Worm (Caenorhabditis elegans): ENCODE data around the gene C36E8.4.

C36E8.4 gene

DNA sequence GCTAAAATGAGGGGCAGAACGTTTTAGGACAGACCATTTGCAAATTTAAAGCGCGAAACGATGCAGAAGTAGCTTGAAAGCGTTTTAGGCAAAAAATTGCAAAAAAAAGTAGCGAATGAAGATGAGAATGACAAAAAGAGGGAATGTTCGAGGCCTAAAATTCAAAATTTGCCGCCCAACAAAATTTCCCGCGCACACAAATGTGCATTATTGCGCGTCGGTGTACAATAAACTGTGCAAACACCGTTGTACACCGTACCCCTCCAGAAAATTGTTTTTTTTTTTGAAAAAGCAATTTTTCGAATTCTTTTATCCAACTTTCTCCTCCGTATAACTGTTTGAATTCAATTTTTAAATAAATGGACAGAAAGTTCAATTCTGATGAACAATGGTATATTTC lies 7.7 kb downstream of the C36E8.4 start, which contains the start of gene snpc-3.4:
Gene snpc-3.4 (plus strand): TSS at position 237 of the 400 bp plus-strand sequence.
- TF ChIP-seq nhr-25 (tag; optimal IDR thresholded peaks at IDR 0.05) (peak; percentile 68), hmg-11 (tag; optimal IDR thresholded peaks at IDR 0.05) (peak; percentile 41), nhr-237 (tag; optimal IDR thresholded peaks at IDR 0.05) (no peak), nhr-23 (tag; optimal IDR thresholded peaks at IDR 0.05) (peak; percentile 57), skn-1 (tag; optimal IDR thresholded peaks at IDR 0.05) (peak; percentile 42), pha-4 (tag; optimal IDR thresholded peaks at IDR 0.05) (peak; percentile 89), lin-39 (tag; optimal IDR thresholded peaks at IDR 0.05) (peak; percentile 74), snpc-4 (tag; optimal IDR thresholded peaks at IDR 0.05) (peak; percentile 53), nhr-43 (tag; optimal IDR thresholded peaks at IDR 0.05; ENCODE audit: poor library complexity, severe bottlenecking) (peak; percentile 16), nfya-1 (tag; optimal IDR thresholded peaks at IDR 0.05; ENCODE audit: insufficient read depth) (peak; percentile 92), ceh-28 (tag; optimal IDR thresholded peaks at IDR 0.05) (no peak), mdl-1 (tag; optimal IDR thresholded peaks at IDR 0.05) (no peak), lin-15B (tag; optimal IDR thresholded peaks at IDR 0.05) (peak; percentile 76)

DNA sequence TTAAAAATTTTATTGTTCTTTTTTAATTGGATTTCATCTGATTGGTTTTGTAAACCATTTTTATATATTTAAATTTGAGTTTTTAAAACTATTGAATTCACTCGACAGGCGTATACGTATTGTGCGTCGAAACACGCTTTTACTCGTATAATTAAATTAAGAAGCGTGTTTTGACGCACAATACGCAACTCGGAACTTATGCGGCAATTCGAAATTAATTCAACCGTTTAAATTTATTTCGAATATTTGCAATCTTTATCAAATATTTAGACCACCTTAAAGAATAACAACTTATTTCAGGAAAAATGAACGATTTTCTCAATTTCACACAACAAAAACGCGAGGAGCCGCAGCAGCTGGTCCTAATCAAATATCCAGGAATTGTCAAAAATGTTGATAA lies 9.7 kb downstream of the C36E8.4 start, which contains the start of gene tftc-5:
Gene tftc-5 (plus strand): TSS at position 301 of the 400 bp plus-strand sequence.
- TF ChIP-seq elt-2 (tag; optimal IDR thresholded peaks at IDR 0.05), result no peak
- TF ChIP-seq elt-1 (tag; optimal IDR thresholded peaks at IDR 0.05), result no peak
- TF ChIP-seq ZK546.5 (tag; optimal IDR thresholded peaks at IDR 0.05), result no peak
- TF ChIP-seq lin-15B (tag; optimal IDR thresholded peaks at IDR 0.05), result no peak
- no peak for TF ChIP-seq egl-5 (tag; optimal IDR thresholded peaks at IDR 0.05)
- TF ChIP-seq hmg-11 (tag; optimal IDR thresholded peaks at IDR 0.05), result no peak
- TF ChIP-seq ztf-11 (tag; optimal IDR thresholded peaks at IDR 0.05), result no peak
- TF ChIP-seq elt-3 (tag; optimal IDR thresholded peaks at IDR 0.05), result no peak
- TF ChIP-seq fkh-10 (GFP tag; optimal IDR thresholded peaks at IDR 0.05), result no peak
- no peak for TF ChIP-seq nhr-77 (tag; optimal IDR thresholded peaks at IDR 0.05)

DNA sequence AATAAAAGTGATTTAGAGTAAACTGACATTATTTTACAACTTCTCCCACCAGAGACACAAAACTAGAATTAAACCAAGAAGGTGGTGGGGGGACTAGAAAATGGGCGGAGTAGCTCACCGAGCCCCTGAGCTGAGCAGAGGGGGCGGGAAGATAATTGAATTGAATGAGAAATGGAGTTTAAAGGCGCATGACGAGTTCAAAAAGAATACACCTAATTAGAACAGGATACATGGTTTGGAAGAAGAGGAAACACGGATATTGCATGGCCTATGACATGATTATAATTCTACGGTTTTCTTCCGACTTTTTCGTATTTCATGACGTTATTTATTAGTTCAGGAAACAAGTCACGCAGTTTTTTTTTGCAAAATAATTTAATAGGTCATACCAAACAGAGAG lies 15.9 kb downstream of the C36E8.4 start, which contains the start of gene T02C12.5:
Gene T02C12.5 (minus strand): TSS at position 101 of the 400 bp plus-strand sequence.
- TF ChIP-seq lsy-12 (tag; optimal IDR thresholded peaks at IDR 0.05) (no peak), nhr-43 (tag; optimal IDR thresholded peaks at IDR 0.05; ENCODE audit: poor library complexity, severe bottlenecking) (no peak), fkh-10 (GFP tag; optimal IDR thresholded peaks at IDR 0.05) (no peak), skn-1 (tag; optimal IDR thresholded peaks at IDR 0.05) (no peak), nfya-1 (tag; optimal IDR thresholded peaks at IDR 0.05; ENCODE audit: insufficient read depth) (no peak)

DNA sequence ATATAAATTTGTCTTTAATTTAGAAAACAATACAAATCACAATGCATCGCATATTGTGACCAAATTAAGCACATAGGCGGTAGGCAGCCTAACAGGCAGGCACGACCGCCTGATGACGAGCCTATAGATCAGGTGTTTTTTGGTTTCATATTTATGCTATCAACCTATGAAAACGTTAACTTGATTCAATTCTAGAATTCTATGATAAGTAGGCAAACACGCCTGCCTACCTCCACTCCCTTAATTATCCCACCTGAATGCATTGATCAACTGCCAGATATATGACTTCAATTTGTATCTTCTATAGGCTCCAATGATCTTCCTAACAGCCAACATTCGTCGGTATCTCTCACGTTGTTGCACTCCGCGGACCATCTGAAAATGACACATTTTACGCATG lies 18.7 kb downstream of the C36E8.4 start:
- TF ChIP-seq ceh-28 (tag; optimal IDR thresholded peaks at IDR 0.05) (no peak), pqm-1 (tag; optimal IDR thresholded peaks at IDR 0.05) (no peak), R02D3.7 (tag; optimal IDR thresholded peaks at IDR 0.05) (no peak), eor-1 (tag; optimal IDR thresholded peaks at IDR 0.05) (no peak)

DNA sequence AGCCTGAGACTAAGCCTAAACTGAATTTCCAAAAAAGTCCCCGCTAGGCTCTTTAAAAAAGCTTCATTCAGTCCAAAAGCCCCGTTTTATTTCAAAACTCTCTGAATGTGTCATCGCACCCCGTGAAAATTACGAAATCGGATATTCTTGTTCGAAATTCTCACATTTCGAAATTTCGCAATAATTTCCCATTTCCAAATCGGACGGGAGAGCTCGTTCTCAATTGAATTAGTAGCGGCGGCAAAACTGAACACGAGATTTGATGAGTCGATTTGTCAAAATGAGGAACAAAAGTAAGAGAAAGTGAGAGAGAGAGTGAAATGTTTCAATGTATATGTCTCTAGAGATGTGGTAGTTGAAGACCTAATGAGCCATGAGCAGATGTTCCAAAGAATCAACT lies 22.8 kb downstream of the C36E8.4 start:
- TF ChIP-seq snpc-4 (tag; optimal IDR thresholded peaks at IDR 0.05), result no peak
- peak; percentile 39 for TF ChIP-seq lin-39 (tag; optimal IDR thresholded peaks at IDR 0.05)

DNA sequence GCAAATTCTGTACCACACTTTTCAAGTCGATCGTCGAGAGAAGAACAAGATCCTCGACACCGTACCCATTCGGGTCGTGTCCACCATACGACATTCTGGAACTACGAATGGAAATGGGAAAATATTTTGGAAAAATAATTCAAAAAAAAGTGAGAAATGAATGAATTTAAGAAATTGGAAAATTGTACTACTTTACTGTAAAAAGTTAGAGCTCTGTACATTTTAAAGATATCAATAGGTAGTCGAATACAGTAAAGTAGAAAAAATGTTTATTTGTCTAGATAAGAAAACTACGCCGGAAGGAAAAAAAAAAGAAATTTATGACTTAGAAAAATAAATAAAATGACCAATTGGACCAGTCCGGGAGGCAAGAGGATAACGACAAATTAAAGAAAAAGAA lies 24.6 kb downstream of the C36E8.4 start, which contains the start of gene hum-5:
Gene hum-5 (minus strand): TSS at position 101 of the 400 bp plus-strand sequence.
- TF ChIP-seq eor-1 (tag; optimal IDR thresholded peaks at IDR 0.05), result no peak
- TF ChIP-seq skn-1 (tag; optimal IDR thresholded peaks at IDR 0.05), result no peak
- TF ChIP-seq nhr-43 (tag; optimal IDR thresholded peaks at IDR 0.05; ENCODE audit: poor library complexity, severe bottlenecking), result no peak
- no peak for TF ChIP-seq lsy-12 (tag; optimal IDR thresholded peaks at IDR 0.05)

DNA sequence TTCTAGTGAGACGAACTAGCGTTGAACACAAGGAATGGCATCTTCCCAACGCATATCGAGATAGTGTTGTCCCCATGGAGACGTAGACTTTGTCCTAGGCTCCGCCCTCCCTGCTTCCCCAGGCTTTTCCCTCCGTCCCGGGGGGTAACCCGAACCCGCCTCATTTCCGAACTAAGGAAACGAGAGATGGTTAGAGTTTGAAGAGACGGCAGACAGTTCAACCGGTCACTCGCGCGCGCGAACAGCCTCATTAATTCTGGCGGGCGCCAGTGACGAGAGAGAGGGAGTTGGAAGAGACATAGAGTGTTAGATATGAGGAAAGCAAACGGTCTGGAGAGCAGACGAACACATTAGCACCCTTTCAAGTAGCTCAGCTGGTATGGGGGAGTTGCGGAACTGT lies 25.2 kb downstream of the C36E8.4 start:
- TF ChIP-seq pha-4 (tag; optimal IDR thresholded peaks at IDR 0.05) (peak; percentile 18), nfya-1 (tag; optimal IDR thresholded peaks at IDR 0.05; ENCODE audit: insufficient read depth) (peak; percentile 53), lin-39 (tag; optimal IDR thresholded peaks at IDR 0.05) (peak; percentile 92), fkh-2 (tag; optimal IDR thresholded peaks at IDR 0.05) (no peak), elt-1 (tag; optimal IDR thresholded peaks at IDR 0.05) (no peak), elt-2 (tag; optimal IDR thresholded peaks at IDR 0.05) (peak; percentile 11), nhr-23 (tag; optimal IDR thresholded peaks at IDR 0.05) (peak; percentile 33)
